Worm (Caenorhabditis elegans) whole organism, midembryonic: ENCODE results near the gene shc-2.

Source experiments
- flt-1 ChIP-seq: fragments of 200-800 bp; sonication (Bioruptor generic); IDR thresholded peaks from 2 replicates; pipeline ENCODE4 v1.3.6; 2022; ENCODE audit warnings: missing genetic modification characterization, missing compliant biosample characterization
- med-1 ChIP-seq: sonication (generic microtip); optimal IDR thresholded peaks from 2 replicates; lab custom pipeline; 2017; ENCODE audit warnings: missing genetic modification characterization, mild to moderate bottlenecking, missing compliant biosample characterization, antibody characterized with exemption, missing genetic modification reagents; ENCODE audit not compliant: insufficient read depth
- ztf-29 ChIP-seq: fragments of 200-800 bp; sonication (Bioruptor generic); IDR thresholded peaks from 2 replicates; pipeline ENCODE4 v1.3.6; 2022; ENCODE audit warnings: missing genetic modification reagents, missing genetic modification characterization, missing compliant biosample characterization

- TF ChIP-seq flt-1 (GFP tag; lab: Robert Waterston, UW) (no peak), med-1 (GFP tag; lab: Kevin White, UChicago) (no peak), ztf-29 (GFP tag; lab: Robert Waterston, UW) (no peak)
Observed at ce11 chrII:5019389-5020108, 50.6 kb downstream of the shc-2 start.
